Worm (Caenorhabditis elegans): Measurements from ENCODE around the gene zipt-9.

DNA sequence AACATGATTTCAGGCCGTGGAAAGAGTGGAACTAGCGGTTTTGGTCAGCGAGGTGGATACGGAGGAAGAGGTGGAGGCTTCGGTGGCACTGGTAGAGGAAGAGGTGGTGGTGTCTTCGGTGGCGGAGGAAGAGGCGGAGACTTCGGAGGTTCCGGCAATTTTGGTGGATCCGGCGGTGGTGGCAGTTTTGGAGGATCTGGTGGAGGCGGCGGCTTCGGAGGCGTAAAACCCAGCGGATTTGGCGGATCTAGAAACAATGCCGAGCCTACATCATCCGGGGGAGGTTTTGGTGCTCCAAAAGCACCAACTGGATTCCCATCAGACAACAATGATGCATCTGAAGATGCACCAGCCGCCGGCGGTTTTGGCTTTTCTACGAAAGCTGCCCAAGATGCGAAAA, 46.7 kb downstream of the zipt-9 start:
- TF ChIP-seq ama-1 (optimal IDR thresholded peaks at IDR 0.05), result no peak
- no peak for TF ChIP-seq scrt-1 (GFP tag; IDR thresholded peaks at IDR 0.05)
- TF ChIP-seq tbx-37 (GFP tag; conservative IDR thresholded peaks at IDR 0.05), result no peak
- TF ChIP-seq hmg-4 (GFP tag; optimal IDR thresholded peaks at IDR 0.05), result no peak
- TF ChIP-seq F13C5.2 (tag; optimal IDR thresholded peaks at IDR 0.05), result no peak
- no peak for TF ChIP-seq ets-7 (tag; optimal IDR thresholded peaks at IDR 0.05)
- TF ChIP-seq tra-4 (tag; optimal IDR thresholded peaks at IDR 0.05), result no peak
- TF ChIP-seq flt-1 (GFP tag; IDR thresholded peaks at IDR 0.05), result no peak
- no peak for TF ChIP-seq B0310.2 (tag; optimal IDR thresholded peaks at IDR 0.05)
- no peak for TF ChIP-seq sea-1 (GFP tag; conservative IDR thresholded peaks at IDR 0.05)
- no peak for TF ChIP-seq hnd-1 (tag; optimal IDR thresholded peaks at IDR 0.05)
